Worm (Caenorhabditis elegans): ENCODE data around the gene scav-3.

ce11 chrIII:12472497-12472896, 15.8 kb upstream of the scav-3 start, which contains the start of gene cccp-1:
- peak; percentile 25 for TF ChIP-seq nfya-1 (tag; optimal IDR thresholded peaks at IDR 0.05)
- no peak for TF ChIP-seq elt-2 (tag; optimal IDR thresholded peaks at IDR 0.05)
